Fruit fly (Drosophila melanogaster): ENCODE results near the gene myo.

DNA sequence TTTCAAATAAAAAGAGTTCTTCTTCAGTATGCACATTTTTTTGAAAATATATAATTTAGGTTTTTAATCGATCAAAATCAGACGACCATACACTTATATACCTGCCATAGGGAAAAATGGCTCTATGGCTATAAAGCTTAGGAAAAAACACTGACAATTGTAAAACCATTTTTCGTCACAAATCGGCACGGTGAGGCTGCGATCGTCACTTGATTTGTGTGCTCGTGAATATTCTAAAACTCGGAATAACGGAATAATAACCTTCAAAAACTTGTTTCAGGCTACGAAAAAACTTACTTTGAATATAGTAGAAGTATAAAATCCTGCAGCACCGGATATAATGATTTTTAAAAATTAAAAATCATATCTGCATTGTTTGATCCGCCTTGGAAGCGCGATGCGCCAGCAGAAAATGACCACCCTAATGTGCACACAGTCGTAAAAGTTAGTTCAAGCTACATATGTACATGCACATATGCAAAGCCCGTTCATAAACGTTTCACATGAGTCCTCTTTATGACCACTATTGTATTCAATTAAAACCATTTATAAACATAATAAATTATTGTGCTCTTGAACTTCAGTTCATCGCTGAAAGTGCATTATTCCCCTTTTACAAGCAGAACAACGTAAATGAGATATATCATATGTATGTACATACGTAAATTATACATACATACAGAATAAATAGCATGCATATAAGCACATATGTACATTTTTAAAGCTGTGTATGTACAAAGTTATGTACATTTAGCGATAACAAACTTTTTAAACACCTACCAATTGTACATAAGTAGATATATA is 736 bp downstream of the myo start:
- TF ChIP-seq CG6254 (GFP tag; optimal IDR thresholded peaks at IDR 0.05): no peak
- no peak for TF ChIP-seq Mes4 (GFP tag; optimal IDR thresholded peaks at IDR 0.05)
- TF ChIP-seq Awh (GFP tag; IDR thresholded peaks at IDR 0.05): no peak
- TF ChIP-seq en (GFP tag; optimal IDR thresholded peaks at IDR 0.05): no peak
- no peak for TF ChIP-seq exex (tag; optimal IDR thresholded peaks at IDR 0.05)
- TF ChIP-seq psq (GFP tag; optimal IDR thresholded peaks at IDR 0.05): no peak
